Fruit fly (Drosophila melanogaster) whole organism, embryonic: Measurements from ENCODE around the gene shams.
A peak's percentile ranks its signal among the peaks of the same experiment; 100 is the strongest.

Experiments used
- Ada2b ChIP-seq: fragments of 200-800 bp; sonication (Bioruptor generic); IDR thresholded peaks from 2 replicates; pipeline ENCODE4 v1.3.6; 2022; ENCODE audit warnings: missing biosample characterization, missing genetic modification characterization
- Adf1 ChIP-seq: fragments of 200-800 bp; sonication (Bioruptor generic); IDR thresholded peaks from 2 replicates; pipeline ENCODE4 v1.3.6; 2022; ENCODE audit warnings: missing biosample characterization, missing genetic modification characterization
- Atf6 ChIP-seq: fragments of 200-800 bp; sonication (Bioruptor generic); IDR thresholded peaks from 2 replicates; pipeline ENCODE4 v1.3.6; 2022; ENCODE audit warnings: missing biosample characterization, missing genetic modification characterization
- Blimp-1 ChIP-seq: fragments of 200-800 bp; sonication (Bioruptor generic); optimal IDR thresholded peaks from 3 replicates; lab custom pipeline; 2018; ENCODE audit warnings: missing biosample characterization, missing genetic modification characterization, mild to moderate bottlenecking, moderate library complexity, missing genetic modification reagents
- CG10431 ChIP-seq: fragments of 200-800 bp; sonication (Bioruptor generic); optimal IDR thresholded peaks from 3 replicates; lab custom pipeline; 2018; ENCODE audit warnings: missing biosample characterization, mild to moderate bottlenecking, missing genetic modification characterization
- CG12942 ChIP-seq: fragments of 200-800 bp; sonication (Bioruptor generic); optimal IDR thresholded peaks from 3 replicates; lab custom pipeline; 2016; ENCODE audit warnings: missing biosample characterization, missing genetic modification characterization
- CG14014 ChIP-seq: fragments of 200-800 bp; sonication (Bioruptor generic); IDR thresholded peaks from 2 replicates; pipeline ENCODE4 v1.3.6; 2022; ENCODE audit warnings: missing biosample characterization, missing genetic modification characterization
- CG14050 ChIP-seq: fragments of 200-800 bp; sonication (Bioruptor generic); IDR thresholded peaks from 3 replicates; pipeline ENCODE4 v1.3.6; 2022; ENCODE audit warnings: missing biosample characterization, missing genetic modification characterization
- CG17385 ChIP-seq: fragments of 200-800 bp; sonication (Bioruptor generic); optimal IDR thresholded peaks from 3 replicates; lab custom pipeline; 2018; ENCODE audit warnings: missing biosample characterization, mild to moderate bottlenecking, missing genetic modification characterization
- CG17802 ChIP-seq: fragments of 200-800 bp; sonication (Bioruptor generic); optimal IDR thresholded peaks from 2 replicates; lab custom pipeline; 2018; ENCODE audit warnings: missing biosample characterization, mild to moderate bottlenecking, missing genetic modification characterization, moderate library complexity
- CG2199 ChIP-seq: fragments of 200-800 bp; sonication (Bioruptor generic); IDR thresholded peaks from 3 replicates; pipeline ENCODE4 v1.3.6; 2022; ENCODE audit warnings: missing biosample characterization, missing genetic modification characterization
- CG2889 ChIP-seq: fragments of 200-800 bp; sonication (Bioruptor generic); IDR thresholded peaks from 3 replicates; pipeline ENCODE4 v1.3.6; 2022; ENCODE audit warnings: missing biosample characterization, missing genetic modification characterization
- CG34422 ChIP-seq: fragments of 200-800 bp; sonication (Bioruptor generic); IDR thresholded peaks from 3 replicates; pipeline ENCODE4 v1.3.6; 2022; ENCODE audit warnings: missing biosample characterization, missing genetic modification characterization
- CG4282 ChIP-seq: fragments of 200-800 bp; sonication (Bioruptor generic); optimal IDR thresholded peaks from 2 replicates; lab custom pipeline; 2016; ENCODE audit warnings: missing biosample characterization, missing genetic modification characterization
- CG4617 ChIP-seq: fragments of 200-800 bp; sonication (Bioruptor generic); optimal IDR thresholded peaks from 3 replicates; lab custom pipeline; 2016; ENCODE audit warnings: missing biosample characterization, missing genetic modification characterization, borderline replicate concordance
- CG6254 ChIP-seq: fragments of 200-800 bp; sonication (Bioruptor generic); optimal IDR thresholded peaks from 3 replicates; lab custom pipeline; 2017; ENCODE audit warnings: mild to moderate bottlenecking, missing biosample characterization, missing genetic modification reagents, missing genetic modification characterization
- CG8765 ChIP-seq: fragments of 200-800 bp; sonication (Bioruptor generic); IDR thresholded peaks from 2 replicates; pipeline ENCODE4 v1.3.6; 2022; ENCODE audit warnings: missing biosample characterization, missing genetic modification characterization
- CG9932 ChIP-seq: fragments of 200-800 bp; sonication (Bioruptor generic); IDR thresholded peaks from 2 replicates; pipeline ENCODE4 v1.3.6; 2022; ENCODE audit warnings: missing biosample characterization, missing genetic modification characterization
- CTCF ChIP-seq: fragments of 200-800 bp; sonication (Bioruptor generic); optimal IDR thresholded peaks from 2 replicates; lab custom pipeline; 2017; ENCODE audit warnings: missing biosample characterization, mild to moderate bottlenecking, missing genetic modification characterization, moderate library complexity
- CoRest ChIP-seq: fragments of 200-800 bp; sonication (Bioruptor generic); optimal IDR thresholded peaks from 3 replicates; lab custom pipeline; 2018; ENCODE audit warnings: missing biosample characterization, mild to moderate bottlenecking, missing genetic modification characterization, moderate library complexity
- D ChIP-seq, 2 experiments: fragments of 200-800 bp in 1 of 2; fragments of >200 bp in 1 of 2; sonication (Bioruptor generic) in 1 of 2; optimal IDR thresholded peaks; 2 replicates in 1 of 2; 3 replicates in 1 of 2; lab custom pipeline; 2017; ENCODE audit warnings: mild to moderate bottlenecking in 1 of 2, missing biosample characterization in 1 of 2, missing genetic modification characterization in 1 of 2, missing genetic modification reagents in 1 of 2
- E2f2 ChIP-seq: fragments of 200-800 bp; sonication (Bioruptor generic); IDR thresholded peaks from 2 replicates; pipeline ENCODE4 v1.3.6; 2022; ENCODE audit warnings: missing biosample characterization, missing genetic modification characterization
- Hsf ChIP-seq: fragments of 200-800 bp; sonication (Bioruptor generic); optimal IDR thresholded peaks from 3 replicates; lab custom pipeline; 2016; ENCODE audit warnings: missing biosample characterization, missing genetic modification characterization
- Jarid2 ChIP-seq: fragments of 200-800 bp; sonication (Bioruptor generic); optimal IDR thresholded peaks from 3 replicates; lab custom pipeline; 2017; ENCODE audit warnings: mild to moderate bottlenecking, missing biosample characterization, missing genetic modification reagents, missing genetic modification characterization
- Lhr ChIP-seq: fragments of 200-800 bp; sonication (Bioruptor generic); optimal IDR thresholded peaks from 3 replicates; lab custom pipeline; 2017; ENCODE audit warnings: mild to moderate bottlenecking, missing biosample characterization, missing genetic modification reagents, missing genetic modification characterization
- MBD-R2 ChIP-seq: fragments of 200-800 bp; sonication (Bioruptor generic); IDR thresholded peaks from 2 replicates; pipeline ENCODE4 v1.3.6; 2022; ENCODE audit warnings: missing biosample characterization, missing genetic modification characterization
- Mrtf ChIP-seq: fragments of 200-800 bp; sonication (Bioruptor generic); IDR thresholded peaks from 3 replicates; pipeline ENCODE4 v1.3.6; 2022; ENCODE audit warnings: missing biosample characterization, missing genetic modification characterization
- Rx ChIP-seq: fragments of 200-800 bp; sonication (Bioruptor generic); IDR thresholded peaks from 2 replicates; pipeline ENCODE4 v1.3.6; 2022; ENCODE audit warnings: missing biosample characterization, missing genetic modification characterization
- Taf1 ChIP-seq: fragments of 200-800 bp; sonication (Bioruptor generic); IDR thresholded peaks from 2 replicates; pipeline ENCODE4 v1.3.6; 2022; ENCODE audit warnings: missing biosample characterization, missing genetic modification characterization
- al ChIP-seq: fragments of 200-800 bp; sonication (Bioruptor generic); IDR thresholded peaks from 2 replicates; pipeline ENCODE4 v1.3.6; 2022; ENCODE audit warnings: missing biosample characterization, missing genetic modification characterization
- btn ChIP-seq: fragments of 200-800 bp; sonication (Bioruptor generic); optimal IDR thresholded peaks from 2 replicates; lab custom pipeline; 2016; ENCODE audit warnings: missing biosample characterization, missing genetic modification characterization
- caup ChIP-seq: fragments of 200-800 bp; sonication (Bioruptor generic); optimal IDR thresholded peaks from 3 replicates; lab custom pipeline; 2017; ENCODE audit warnings: missing biosample characterization, mild to moderate bottlenecking, missing genetic modification characterization, moderate library complexity; ENCODE audit not compliant: severe bottlenecking
- croc ChIP-seq: fragments of 200-800 bp; sonication (Bioruptor generic); conservative IDR thresholded peaks from 3 replicates; pipeline ENCODE4 v1.3.6; 2022; ENCODE audit warnings: missing biosample characterization, missing genetic modification characterization
- crp ChIP-seq, 2 experiments: fragments of 200-800 bp; sonication (Bioruptor generic); optimal IDR thresholded peaks; 2 replicates in 1 of 2; 3 replicates in 1 of 2; lab custom pipeline; 2017; ENCODE audit warnings: missing biosample characterization in 2 of 2, missing genetic modification characterization in 2 of 2, mild to moderate bottlenecking in 1 of 2, moderate library complexity in 1 of 2
- danr ChIP-seq: fragments of 200-800 bp; sonication (Bioruptor generic); IDR thresholded peaks from 2 replicates; pipeline ENCODE4 v1.3.6; 2022; ENCODE audit warnings: missing biosample characterization, missing genetic modification characterization
- gfzf ChIP-seq: fragments of 200-800 bp; sonication (Bioruptor generic); optimal IDR thresholded peaks from 2 replicates; lab custom pipeline; 2016; ENCODE audit warnings: missing biosample characterization, mild to moderate bottlenecking, missing genetic modification characterization, moderate library complexity
- insv ChIP-seq, 2 experiments: fragments of 200-800 bp; sonication (Bioruptor generic); optimal IDR thresholded peaks; 3 replicates each; lab custom pipeline; 2016 to 2018; ENCODE audit warnings: missing biosample characterization in 2 of 2, missing genetic modification characterization in 2 of 2
- lilli ChIP-seq: fragments of 200-800 bp; sonication (Bioruptor generic); optimal IDR thresholded peaks from 3 replicates; lab custom pipeline; 2016; ENCODE audit warnings: missing biosample characterization, missing genetic modification characterization
- lov ChIP-seq, 2 experiments: fragments of 200-800 bp in 1 of 2; fragments of >200 bp in 1 of 2; sonication (Bioruptor generic) in 1 of 2; IDR thresholded peaks in 1 of 2; optimal IDR thresholded peaks in 1 of 2; 2 replicates in 1 of 2; 3 replicates in 1 of 2; pipeline versions ENCODE4 v1.3.6 to Lab custom; 2017 to 2022; ENCODE audit warnings: missing biosample characterization in 1 of 2, missing genetic modification characterization in 1 of 2
- maf-S ChIP-seq: fragments of 200-800 bp; sonication (Bioruptor generic); optimal IDR thresholded peaks from 2 replicates; lab custom pipeline; 2016; ENCODE audit warnings: missing biosample characterization, missing genetic modification characterization
- pfk ChIP-seq: fragments of 200-800 bp; sonication (Bioruptor generic); optimal IDR thresholded peaks from 2 replicates; lab custom pipeline; 2018; ENCODE audit warnings: missing biosample characterization, mild to moderate bottlenecking, missing genetic modification characterization, moderate library complexity
- row ChIP-seq: fragments of 200-800 bp; sonication (Bioruptor generic); IDR thresholded peaks from 3 replicates; pipeline ENCODE4 v1.3.6; 2022; ENCODE audit warnings: missing biosample characterization, missing genetic modification characterization
- sqz ChIP-seq: fragments of 200-800 bp; sonication (Bioruptor generic); optimal IDR thresholded peaks from 3 replicates; lab custom pipeline; 2018; ENCODE audit warnings: missing biosample characterization, mild to moderate bottlenecking, missing genetic modification characterization
- stwl ChIP-seq: fragments of 200-800 bp; sonication (Bioruptor generic); optimal IDR thresholded peaks from 3 replicates; lab custom pipeline; 2018; ENCODE audit warnings: missing biosample characterization, mild to moderate bottlenecking, missing genetic modification characterization, moderate library complexity
- tll ChIP-seq, 2 experiments: fragments of 200-800 bp in 1 of 2; fragments of >200 bp in 1 of 2; sonication (Bioruptor generic) in 1 of 2; optimal IDR thresholded peaks; 2 replicates each; lab custom pipeline; 2017 to 2019; ENCODE audit warnings: missing biosample characterization in 2 of 2, missing genetic modification characterization in 2 of 2, mild to moderate bottlenecking in 1 of 2, moderate library complexity in 1 of 2
- zf30C ChIP-seq: fragments of 200-800 bp; sonication (Bioruptor generic); optimal IDR thresholded peaks from 3 replicates; lab custom pipeline; 2018; ENCODE audit warnings: missing biosample characterization, mild to moderate bottlenecking, missing genetic modification characterization

Gene shams

dm6 chr3R:25077280-25077820 lies 2.9 kb upstream of the shams start (continued):
- no peak for TF ChIP-seq Ada2b (GFP tag; lab: Robert Waterston, UW)
- no peak for TF ChIP-seq lov (optimal IDR thresholded peaks at IDR 0.05; lab: Kevin White, UChicago)
- TF ChIP-seq lov (GFP tag; IDR thresholded peaks at IDR 0.05; lab: Robert Waterston, UW), result no peak
- no peak for TF ChIP-seq croc (GFP tag; lab: Robert Waterston, UW)
- TF ChIP-seq CG4617 (GFP tag; lab: Kevin White, UChicago), result no peak
- peak; percentile 16 for TF ChIP-seq D (optimal IDR thresholded peaks at IDR 0.05; lab: Kevin White, UChicago)
- no peak for TF ChIP-seq D (GFP tag; optimal IDR thresholded peaks at IDR 0.05; lab: Kevin White, UChicago)
- no peak for TF ChIP-seq caup (GFP tag; lab: Kevin White, UChicago)
- peak in 1 of 2 experiments; percentile 89 for TF ChIP-seq tll (GFP tag; optimal IDR thresholded peaks at IDR 0.05; lab: Kevin White, UChicago)
- TF ChIP-seq CG17385 (GFP tag; lab: Kevin White, UChicago), result no peak
- no peak for TF ChIP-seq CG9932 (GFP tag; lab: Robert Waterston, UW)
- TF ChIP-seq lilli (GFP tag; lab: Kevin White, UChicago), result no peak
- no peak for TF ChIP-seq Blimp-1 (GFP tag; lab: Kevin White, UChicago)
- TF ChIP-seq Rx, result no peak
- TF ChIP-seq CG17802 (tag; lab: Kevin White, UChicago), result no peak
- TF ChIP-seq, all 482 proteins: peak for 12

dm6 chr3R:25070871-25071270 lies 3.5 kb downstream of the shams start, which contains the start of gene CG11836:
Gene CG11836, plus strand, starts transcription at chr3R:25071126.
- TF ChIP-seq zf30C (GFP tag; lab: Kevin White, UChicago) (no peak), row (0 out of 3 replicates have a peak, but pooled peaks have one; percentile 29), crp (GFP tag; optimal IDR thresholded peaks at IDR 0.05; lab: Kevin White, UChicago) (peak in 1 of 2 experiments; percentile 74), MBD-R2 (0 out of 2 replicates have a peak, but pooled peaks have one; percentile 8), E2f2 (GFP tag; lab: Robert Waterston, UW) (no peak), gfzf (peak; percentile 59)
- TF ChIP-seq, all 482 proteins: peak for 4

dm6 chr3R:25069569-25069968 lies 4.8 kb downstream of the shams start, which contains the start of the genes Stt3B and CG11839:
Gene Stt3B, minus strand, starts transcription at chr3R:25069637.
Gene CG11839, plus strand, starts transcription at chr3R:25069927.
- TF ChIP-seq CG2889 (GFP tag; lab: Robert Waterston, UW) (peak; percentile 17; the same call in 1 of the 3 replicates), CG14014 (GFP tag; lab: Robert Waterston, UW) (peak; percentile 65), CTCF (GFP tag; lab: Kevin White, UChicago) (no peak), stwl (tag; lab: Kevin White, UChicago) (peak; percentile 80), CG10431 (GFP tag; lab: Kevin White, UChicago) (peak; percentile 27), CG2199 (GFP tag; lab: Robert Waterston, UW) (0 out of 3 replicates have a peak, but pooled peaks have one; percentile 29), maf-S (peak; percentile 69), CG8765 (GFP tag; lab: Robert Waterston, UW) (no peak), danr (no peak), Atf6 (peak; percentile 62; the same call in 1 of the 2 replicates), Hsf (GFP tag; lab: Kevin White, UChicago) (peak; percentile 82), al (peak; percentile 73), Taf1 (GFP tag; lab: Robert Waterston, UW) (peak; percentile 65; the same call in 1 of the 2 replicates), sqz (GFP tag; lab: Kevin White, UChicago) (no peak), Lhr (GFP tag; lab: Kevin White, UChicago) (no peak), Mrtf (GFP tag; lab: Robert Waterston, UW) (0 out of 3 replicates have a peak, but pooled peaks have one; percentile 13), Adf1 (GFP tag; lab: Robert Waterston, UW) (no peak), Jarid2 (GFP tag; lab: Kevin White, UChicago) (no peak), btn (GFP tag; lab: Kevin White, UChicago) (peak; percentile 43), insv (GFP tag; optimal IDR thresholded peaks at IDR 0.05; lab: Kevin White, UChicago) (peak in 1 of 2 experiments; percentile 37), CoRest (no peak), pfk (GFP tag; lab: Kevin White, UChicago) (peak; percentile 76), CG4282 (GFP tag; lab: Kevin White, UChicago) (peak; percentile 67), CG12942 (GFP tag; lab: Kevin White, UChicago) (peak; percentile 75), CG9932 (GFP tag; lab: Robert Waterston, UW) (peak; percentile 87), CG14050 (GFP tag; lab: Robert Waterston, UW) (peak; percentile 55), CG6254 (GFP tag; lab: Kevin White, UChicago) (no peak), CG34422 (GFP tag; lab: Robert Waterston, UW) (peak; percentile 89)
